Fruit fly (Drosophila melanogaster) whole organism, prepupa: ENCODE measurements around the gene CecA1.
A peak's percentile ranks its signal among the peaks of the same experiment; 100 is the strongest.

Experiments used
- CG11762 ChIP-seq: fragments of 200-800 bp; sonication (Bioruptor generic); optimal IDR thresholded peaks from 3 replicates; lab custom pipeline; 2016; ENCODE audit warnings: missing biosample characterization, missing genetic modification characterization; ENCODE audit not compliant: insufficient read depth
- CG6276 ChIP-seq: fragments of 200-800 bp; sonication (Bioruptor generic); optimal IDR thresholded peaks from 2 replicates; lab custom pipeline; 2017; ENCODE audit warnings: missing biosample characterization, mild to moderate bottlenecking, missing genetic modification characterization
- cyc ChIP-seq: fragments of 200-800 bp; sonication (Bioruptor generic); optimal IDR thresholded peaks from 3 replicates; lab custom pipeline; 2016; ENCODE audit warnings: missing biosample characterization, missing genetic modification characterization
- dac ChIP-seq: fragments of 200-800 bp; sonication (Bioruptor generic); optimal IDR thresholded peaks from 2 replicates; lab custom pipeline; 2017; ENCODE audit warnings: missing biosample characterization, mild to moderate bottlenecking, missing genetic modification characterization
- esn ChIP-seq: fragments of 200-800 bp; sonication (Bioruptor generic); optimal IDR thresholded peaks from 2 replicates; lab custom pipeline; 2016; ENCODE audit warnings: missing biosample characterization, mild to moderate bottlenecking, missing genetic modification characterization, moderate library complexity

DNA sequence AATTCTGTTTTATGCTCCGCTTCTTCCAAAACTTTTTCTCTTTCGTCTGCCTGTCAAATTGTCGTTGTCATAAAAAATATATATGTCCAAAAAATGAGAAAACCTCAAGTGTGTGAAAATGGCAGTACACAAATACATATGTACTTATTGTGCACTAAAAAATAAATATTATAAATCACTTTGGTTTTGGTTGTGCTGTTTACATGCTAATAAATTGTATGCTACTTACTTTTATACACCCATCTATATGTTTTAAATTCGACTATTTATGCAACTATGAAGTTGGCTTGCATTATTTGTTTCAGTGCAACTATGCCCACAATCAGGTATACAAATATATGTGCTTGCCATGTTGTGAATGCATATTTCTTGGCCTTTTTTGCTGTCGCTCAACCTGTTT lies 46.9 kb downstream of the CecA1 start:
- peak; percentile 62 for TF ChIP-seq cyc
- TF ChIP-seq esn (GFP tag; lab: Kevin White, UChicago), result peak; percentile 95
- no peak for TF ChIP-seq dac (GFP tag; lab: Kevin White, UChicago)
- peak; percentile 56 for TF ChIP-seq CG11762
- TF ChIP-seq CG6276 (GFP tag; lab: Kevin White, UChicago), result no peak
